Worm (Caenorhabditis elegans): ENCODE data around the gene F07E5.9.
"Not testable (repeated sequence)": the region's sequence is repeated elsewhere in the genome, so short reads cannot be mapped to it uniquely, and the experiment has no call there.

The F07E5.9 gene

DNA sequence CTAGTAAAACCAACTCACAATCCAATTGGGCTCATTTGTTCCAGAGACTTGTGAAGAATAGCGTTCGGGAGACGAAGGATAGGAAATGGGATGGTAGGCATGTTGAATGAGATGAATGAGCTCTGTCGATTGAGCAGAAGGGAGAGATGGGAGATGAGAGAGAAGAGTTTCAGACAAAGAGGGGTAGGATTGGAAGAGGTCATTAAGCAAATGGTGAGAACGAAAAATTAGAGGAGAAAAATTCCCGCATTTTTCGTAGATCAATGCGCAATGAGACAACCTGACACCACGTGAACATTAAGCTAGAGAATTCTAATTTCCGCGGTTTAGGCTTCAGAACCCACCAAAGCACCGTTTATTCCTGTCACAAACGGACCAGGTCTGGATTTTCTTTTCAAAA lies 16.3 kb downstream of the F07E5.9 start, which contains the start of gene F07E5.13:
TSS of gene F07E5.13 (minus strand) at position 101 of the 400 bp plus-strand sequence.
- no peak for TF ChIP-seq aly-1 (tag; optimal IDR thresholded peaks at IDR 0.05)
- TF ChIP-seq B0310.2 (tag; optimal IDR thresholded peaks at IDR 0.05): no peak
- no peak for TF ChIP-seq scrt-1 (GFP tag; IDR thresholded peaks at IDR 0.05)
- no peak for TF ChIP-seq tra-4 (tag; optimal IDR thresholded peaks at IDR 0.05)

DNA sequence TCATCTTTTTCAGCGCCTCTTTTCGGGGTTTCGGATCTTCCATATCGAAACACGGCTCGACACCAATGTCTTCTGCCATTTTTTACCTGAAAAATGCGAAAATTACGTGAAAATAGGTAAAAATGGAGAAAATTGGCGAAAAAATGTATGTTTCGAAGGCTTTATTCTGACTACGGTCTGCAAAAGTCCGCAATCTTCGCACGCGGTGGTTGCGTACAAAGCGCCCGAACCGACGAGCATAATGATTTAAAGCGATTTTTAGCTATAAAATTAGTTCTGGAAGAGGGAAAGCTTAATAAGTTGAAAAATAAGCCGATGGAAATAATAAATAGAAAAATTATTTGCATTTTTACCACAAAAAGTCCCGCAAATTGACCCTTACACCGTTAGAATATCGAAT lies 21.3 kb downstream of the F07E5.9 start, which contains the start of gene F07E5.5:
TSS of gene F07E5.5 (minus strand) at position 86 of the 400 bp plus-strand sequence.
- TF ChIP-seq tbx-37 (GFP tag; conservative IDR thresholded peaks at IDR 0.05) (no peak), ets-7 (tag; optimal IDR thresholded peaks at IDR 0.05) (no peak), pes-1 (GFP tag; IDR thresholded peaks at IDR 0.05) (no peak), B0310.2 (tag; optimal IDR thresholded peaks at IDR 0.05) (no peak), hmbx-1 (tag; optimal IDR thresholded peaks at IDR 0.05) (no peak), ama-1 (optimal IDR thresholded peaks at IDR 0.05) (no peak), tbx-11 (GFP tag; IDR thresholded peaks at IDR 0.05) (no peak)

DNA sequence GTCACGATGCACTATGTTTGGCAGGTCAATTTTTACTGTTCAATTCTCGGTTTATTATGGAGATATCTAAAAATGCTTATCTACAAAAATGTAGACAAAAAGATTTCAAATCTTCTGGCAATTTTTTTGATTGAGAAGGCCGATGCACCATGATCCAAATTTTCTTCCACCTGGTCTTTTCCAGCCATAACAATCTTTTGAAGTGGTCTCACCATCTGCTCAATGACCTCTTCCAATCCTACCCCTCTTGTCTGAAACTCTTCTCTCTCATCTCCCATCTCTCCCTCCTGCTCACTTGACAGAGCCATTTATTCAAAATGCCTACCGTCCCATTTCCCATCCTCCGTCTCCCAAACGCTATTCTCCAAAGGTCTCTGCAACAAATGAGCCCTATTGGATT lies 29.0 kb downstream of the F07E5.9 start, which contains the start of gene fbxb-35:
TSS of gene fbxb-35 (plus strand) at position 301 of the 400 bp plus-strand sequence.
- no peak for TF ChIP-seq ceh-36 (tag; optimal IDR thresholded peaks at IDR 0.05)
- no peak for TF ChIP-seq pes-1 (GFP tag; IDR thresholded peaks at IDR 0.05)
- no peak for TF ChIP-seq tbx-37 (GFP tag; conservative IDR thresholded peaks at IDR 0.05)
- no peak for TF ChIP-seq scrt-1 (GFP tag; IDR thresholded peaks at IDR 0.05)
- TF ChIP-seq hmbx-1 (tag; optimal IDR thresholded peaks at IDR 0.05): no peak
- TF ChIP-seq sea-1 (GFP tag; conservative IDR thresholded peaks at IDR 0.05): no peak
- no peak for TF ChIP-seq tra-4 (tag; optimal IDR thresholded peaks at IDR 0.05)
- no peak for TF ChIP-seq hnd-1 (tag; optimal IDR thresholded peaks at IDR 0.05)
- TF ChIP-seq hmg-4 (GFP tag; optimal IDR thresholded peaks at IDR 0.05): no peak
- TF ChIP-seq ets-7 (tag; optimal IDR thresholded peaks at IDR 0.05): no peak
- no peak for TF ChIP-seq aly-1 (tag; optimal IDR thresholded peaks at IDR 0.05)
- no peak for TF ChIP-seq ceh-13 (GFP tag; optimal IDR thresholded peaks at IDR 0.05)
- no peak for TF ChIP-seq B0310.2 (tag; optimal IDR thresholded peaks at IDR 0.05)
- TF ChIP-seq ama-1 (optimal IDR thresholded peaks at IDR 0.05): no peak
- no peak for TF ChIP-seq F13C5.2 (tag; optimal IDR thresholded peaks at IDR 0.05)

DNA sequence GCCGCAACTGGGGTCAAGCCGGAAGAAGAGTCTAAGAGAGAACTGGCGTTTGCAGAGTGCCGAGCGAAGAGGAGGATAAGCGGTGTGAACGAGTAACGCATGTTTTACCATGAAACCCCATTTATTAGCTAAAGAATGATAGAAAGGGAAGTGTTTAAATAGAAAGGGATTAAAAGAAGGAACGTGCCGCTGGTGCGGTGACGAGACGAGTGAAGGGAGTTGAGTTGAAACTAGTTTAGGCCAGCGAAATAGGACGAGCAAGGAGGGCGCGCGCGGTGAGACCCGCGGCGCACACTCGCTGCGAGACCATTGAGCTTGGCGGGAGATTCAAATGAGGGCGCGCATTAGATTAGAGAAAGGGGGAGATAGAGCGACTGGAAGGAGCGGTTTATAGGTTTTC lies 33.8 kb downstream of the F07E5.9 start, which contains the start of gene math-1:
TSS of gene math-1 (minus strand) at position 101 of the 400 bp plus-strand sequence.
- not testable (repeated sequence) for TF ChIP-seq tbx-37 (GFP tag; conservative IDR thresholded peaks at IDR 0.05); flt-1 (GFP tag; IDR thresholded peaks at IDR 0.05); aly-1 (tag; optimal IDR thresholded peaks at IDR 0.05)

DNA sequence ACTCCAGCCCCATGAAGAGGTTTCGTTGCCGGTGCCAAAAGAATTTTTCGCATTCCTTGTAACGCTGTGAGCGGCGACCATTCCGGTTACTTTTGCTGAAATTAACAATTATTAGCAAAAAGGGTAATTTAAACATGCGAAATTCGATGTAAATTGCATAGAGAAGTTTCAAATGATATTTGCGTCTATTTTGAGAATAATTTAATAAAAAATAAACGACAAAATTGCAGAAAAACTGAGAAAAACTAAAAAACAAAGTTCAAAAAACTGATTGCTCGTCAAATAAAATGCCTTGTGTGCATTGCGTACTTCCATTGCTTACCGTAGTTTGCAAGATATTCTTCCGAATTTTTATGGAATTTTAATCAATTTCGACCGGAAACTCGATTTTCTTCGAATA lies 34.8 kb downstream of the F07E5.9 start, which contains the start of gene bath-24:
TSS of gene bath-24 (minus strand) at position 101 of the 400 bp plus-strand sequence.
- no peak for TF ChIP-seq tbx-37 (GFP tag; conservative IDR thresholded peaks at IDR 0.05)

DNA sequence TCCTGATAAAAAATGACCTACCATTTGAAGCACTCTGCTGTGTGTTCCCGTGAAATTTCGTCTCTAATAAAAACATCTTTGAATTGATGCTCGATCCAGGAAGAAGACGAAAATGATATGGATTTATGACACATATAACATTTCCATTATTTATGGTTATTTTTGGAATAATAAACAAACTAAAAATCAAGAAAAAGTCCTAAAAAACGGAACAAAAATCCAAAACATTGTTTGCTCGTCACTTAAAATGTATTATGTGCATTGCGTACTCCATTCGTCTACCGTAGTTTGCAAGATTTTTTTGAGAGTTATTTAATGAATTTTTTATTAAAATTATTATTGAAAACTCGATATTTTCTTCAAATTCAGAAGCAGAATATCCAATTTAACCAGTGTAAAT lies 37.9 kb downstream of the F07E5.9 start, which contains the start of gene bath-20:
TSS of gene bath-20 (minus strand) at position 101 of the 400 bp plus-strand sequence.
- TF ChIP-seq scrt-1 (GFP tag; IDR thresholded peaks at IDR 0.05) (no peak), ceh-36 (tag; optimal IDR thresholded peaks at IDR 0.05) (no peak), hmg-4 (GFP tag; optimal IDR thresholded peaks at IDR 0.05) (no peak), B0310.2 (tag; optimal IDR thresholded peaks at IDR 0.05) (no peak), flt-1 (GFP tag; IDR thresholded peaks at IDR 0.05) (no peak), tbx-37 (GFP tag; conservative IDR thresholded peaks at IDR 0.05) (no peak), pes-1 (GFP tag; IDR thresholded peaks at IDR 0.05) (no peak)

DNA sequence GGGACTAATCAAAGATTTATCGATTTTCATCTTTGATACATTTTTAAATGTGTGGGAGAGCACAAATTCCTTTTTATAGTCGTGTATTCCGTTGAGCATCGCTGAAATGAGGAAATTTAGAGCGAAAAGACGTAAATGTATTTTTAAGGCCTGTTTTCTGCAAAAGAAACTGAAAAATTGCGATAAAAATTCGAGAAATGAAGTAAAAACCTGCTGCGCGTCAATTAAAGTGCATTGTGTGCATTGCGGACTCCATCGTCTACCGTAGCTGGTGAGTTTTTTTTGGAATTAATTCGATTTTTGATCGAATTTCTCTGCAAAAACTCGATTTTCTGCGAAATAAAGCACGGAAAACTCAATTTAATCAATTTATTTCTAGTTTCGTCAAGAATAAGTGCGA lies 41.0 kb downstream of the F07E5.9 start, which contains the start of gene bath-19:
TSS of gene bath-19 (minus strand) at position 101 of the 400 bp plus-strand sequence.
- TF ChIP-seq B0310.2 (tag; optimal IDR thresholded peaks at IDR 0.05) (no peak), flt-1 (GFP tag; IDR thresholded peaks at IDR 0.05) (no peak), hmg-4 (GFP tag; optimal IDR thresholded peaks at IDR 0.05) (no peak), ets-7 (tag; optimal IDR thresholded peaks at IDR 0.05) (no peak)

DNA sequence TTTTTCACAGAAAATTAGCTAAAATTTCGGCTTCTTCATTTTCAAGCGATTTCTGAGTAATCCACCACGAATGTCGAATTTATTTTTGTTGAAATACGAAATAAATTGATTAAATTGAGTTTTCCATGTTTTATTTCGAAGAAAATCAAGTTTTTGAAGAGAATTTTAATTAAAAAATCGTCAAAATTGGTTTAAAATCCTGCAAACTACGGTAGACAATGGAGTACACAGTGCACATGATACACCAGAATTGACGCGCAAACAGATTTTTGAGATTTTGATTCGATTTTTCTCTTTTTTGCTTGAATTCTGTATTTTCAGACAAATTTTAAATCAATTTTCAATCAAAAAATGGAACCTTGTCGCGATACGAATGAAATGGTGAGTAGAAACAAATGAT lies 47.0 kb downstream of the F07E5.9 start, which contains the start of gene F59H6.14:
TSS of gene F59H6.14 (plus strand) at position 301 of the 400 bp plus-strand sequence.
- no peak for TF ChIP-seq F13C5.2 (tag; optimal IDR thresholded peaks at IDR 0.05)
- no peak for TF ChIP-seq ceh-13 (GFP tag; optimal IDR thresholded peaks at IDR 0.05)
- no peak for TF ChIP-seq ama-1 (optimal IDR thresholded peaks at IDR 0.05)
- TF ChIP-seq sea-1 (GFP tag; conservative IDR thresholded peaks at IDR 0.05): no peak
- TF ChIP-seq hmg-4 (GFP tag; optimal IDR thresholded peaks at IDR 0.05): no peak
- no peak for TF ChIP-seq tra-4 (tag; optimal IDR thresholded peaks at IDR 0.05)
- TF ChIP-seq B0310.2 (tag; optimal IDR thresholded peaks at IDR 0.05): no peak
- no peak for TF ChIP-seq aly-1 (tag; optimal IDR thresholded peaks at IDR 0.05)
- no peak for TF ChIP-seq tbx-37 (GFP tag; conservative IDR thresholded peaks at IDR 0.05)
- TF ChIP-seq ceh-36 (tag; optimal IDR thresholded peaks at IDR 0.05): no peak
- no peak for TF ChIP-seq scrt-1 (GFP tag; IDR thresholded peaks at IDR 0.05)

DNA sequence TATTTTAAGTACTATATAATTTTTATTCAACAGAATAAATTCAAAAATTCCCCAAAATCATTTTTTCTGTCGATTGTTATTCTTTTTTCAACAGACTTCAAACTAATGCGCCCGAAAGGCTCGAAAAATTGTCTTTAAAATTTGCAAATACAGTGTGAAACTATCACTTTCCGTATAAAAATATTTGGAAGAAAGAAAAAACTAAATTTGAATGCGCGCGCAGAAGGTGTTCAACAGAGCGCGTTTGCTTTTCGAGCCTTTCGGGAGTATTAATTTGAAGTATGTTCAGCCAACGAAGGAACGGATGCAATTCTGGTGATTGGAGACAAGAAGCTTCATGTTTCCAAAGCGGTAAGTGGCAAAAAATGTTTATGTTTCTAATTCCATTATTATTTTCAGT lies 48.0 kb downstream of the F07E5.9 start, which contains the start of gene btb-4:
TSS of gene btb-4 (plus strand) at position 35 of the 400 bp plus-strand sequence.
- TF ChIP-seq ceh-13 (GFP tag; optimal IDR thresholded peaks at IDR 0.05); ama-1 (optimal IDR thresholded peaks at IDR 0.05); ets-7 (tag; optimal IDR thresholded peaks at IDR 0.05): not testable (repeated sequence)

Data from whole organism, early embryonic.